Fruit fly (Drosophila melanogaster) Kc167 (cell line): Measurements from ENCODE around the gene MFS9.

Experiments
- insv ChIP-seq: fragments of >200 bp; optimal IDR thresholded peaks from 3 replicates; lab custom pipeline; 2018; ENCODE audit warnings: missing external identifiers
- psq ChIP-seq: fragments of >200 bp; optimal IDR thresholded peaks from 2 replicates; lab custom pipeline; 2017; ENCODE audit warnings: missing external identifiers

dm6 chr3R:20464267-20464768 lies 48.0 kb downstream of the MFS9 start:
- no peak for TF ChIP-seq psq
- no peak for TF ChIP-seq insv (lab: Kevin White, UChicago)
